Fruit fly (Drosophila melanogaster) whole organism, embryonic: ENCODE results near the gene Plap.

Experiments used
- Adf1 ChIP-seq: fragments of 200-800 bp; sonication (Bioruptor generic); IDR thresholded peaks from 2 replicates; pipeline ENCODE4 v1.3.6; 2022; ENCODE audit warnings: missing biosample characterization, missing genetic modification characterization
- Awh ChIP-seq: fragments of 200-800 bp; sonication (Bioruptor generic); IDR thresholded peaks from 2 replicates; pipeline ENCODE4, ENCODE4 v1.3.6; 2022; ENCODE audit warnings: missing biosample characterization, missing genetic modification characterization
- CG12071 ChIP-seq: fragments of 200-800 bp; sonication (Bioruptor generic); optimal IDR thresholded peaks from 3 replicates; lab custom pipeline; 2018; ENCODE audit warnings: missing biosample characterization, mild to moderate bottlenecking, missing genetic modification characterization
- CG12744 ChIP-seq: fragments of 200-800 bp; sonication (Bioruptor generic); optimal IDR thresholded peaks from 2 replicates; lab custom pipeline; 2016; ENCODE audit warnings: missing biosample characterization, missing genetic modification characterization
- CG13296 ChIP-seq: fragments of 200-800 bp; sonication (Bioruptor generic); optimal IDR thresholded peaks from 3 replicates; lab custom pipeline; 2018; ENCODE audit warnings: missing biosample characterization, mild to moderate bottlenecking, missing genetic modification characterization
- CG14050 ChIP-seq: fragments of 200-800 bp; sonication (Bioruptor generic); IDR thresholded peaks from 3 replicates; pipeline ENCODE4 v1.3.6; 2022; ENCODE audit warnings: missing biosample characterization, missing genetic modification characterization
- CG15269 ChIP-seq: fragments of 200-800 bp; sonication (Bioruptor generic); optimal IDR thresholded peaks from 2 replicates; lab custom pipeline; 2018; ENCODE audit warnings: missing biosample characterization, mild to moderate bottlenecking, missing genetic modification characterization, moderate library complexity
- CG2116 ChIP-seq: fragments of 200-800 bp; sonication (Bioruptor generic); optimal IDR thresholded peaks from 3 replicates; lab custom pipeline; 2018; ENCODE audit warnings: missing biosample characterization, mild to moderate bottlenecking, missing genetic modification characterization
- CG2889 ChIP-seq: fragments of 200-800 bp; sonication (Bioruptor generic); IDR thresholded peaks from 3 replicates; pipeline ENCODE4 v1.3.6; 2022; ENCODE audit warnings: missing biosample characterization, missing genetic modification characterization
- CG6765 ChIP-seq: fragments of 200-800 bp; sonication (Bioruptor generic); optimal IDR thresholded peaks from 3 replicates; lab custom pipeline; 2017; ENCODE audit warnings: missing biosample characterization, mild to moderate bottlenecking, missing genetic modification characterization
- CG7928 ChIP-seq: fragments of 200-800 bp; sonication (Bioruptor generic); optimal IDR thresholded peaks from 2 replicates; lab custom pipeline; 2017; ENCODE audit warnings: missing biosample characterization, mild to moderate bottlenecking, missing genetic modification characterization
- CG8944 ChIP-seq: fragments of 200-800 bp; sonication (Bioruptor generic); optimal IDR thresholded peaks from 3 replicates; lab custom pipeline; 2016; ENCODE audit warnings: missing biosample characterization, missing genetic modification characterization
- CG9437 ChIP-seq: fragments of 200-800 bp; sonication (Bioruptor generic); optimal IDR thresholded peaks from 2 replicates; lab custom pipeline; 2018; ENCODE audit warnings: missing biosample characterization, mild to moderate bottlenecking, missing genetic modification characterization
- CG9797 ChIP-seq: fragments of 200-800 bp; sonication (Bioruptor generic); optimal IDR thresholded peaks from 3 replicates; lab custom pipeline; 2018; ENCODE audit warnings: missing biosample characterization, mild to moderate bottlenecking, missing genetic modification characterization
- D19A ChIP-seq: fragments of 200-800 bp; optimal IDR thresholded peaks from 3 replicates; lab custom pipeline; 2019; ENCODE audit warnings: missing biosample characterization, mild to moderate bottlenecking, missing genetic modification characterization, moderate library complexity
- E2f1 ChIP-seq: fragments of 200-800 bp; sonication (Bioruptor generic); IDR thresholded peaks from 2 replicates; pipeline ENCODE4 v1.3.6; 2022; ENCODE audit warnings: missing biosample characterization, missing genetic modification characterization
- E2f2 ChIP-seq: fragments of 200-800 bp; sonication (Bioruptor generic); IDR thresholded peaks from 2 replicates; pipeline ENCODE4 v1.3.6; 2022; ENCODE audit warnings: missing biosample characterization, missing genetic modification characterization
- Fer3 ChIP-seq: fragments of 200-800 bp; sonication (Bioruptor generic); optimal IDR thresholded peaks from 2 replicates; lab custom pipeline; 2018; ENCODE audit warnings: missing biosample characterization, mild to moderate bottlenecking, missing genetic modification characterization, moderate library complexity
- HLH3B ChIP-seq: fragments of 200-800 bp; sonication (Bioruptor generic); IDR thresholded peaks from 2 replicates; pipeline ENCODE4 v1.3.6; 2022; ENCODE audit warnings: missing biosample characterization, missing genetic modification characterization
- HLH4C ChIP-seq: fragments of 200-800 bp; sonication (Bioruptor generic); IDR thresholded peaks from 3 replicates; pipeline ENCODE4 v1.3.6; 2022; ENCODE audit warnings: missing biosample characterization, missing genetic modification characterization; ENCODE audit not compliant: partially characterized antibody
- Lim3 ChIP-seq: fragments of 200-800 bp; sonication (Bioruptor generic); IDR thresholded peaks from 2 replicates; pipeline ENCODE4 v1.3.6; 2022; ENCODE audit warnings: missing biosample characterization, missing genetic modification characterization
- Myb ChIP-seq: fragments of 200-800 bp; sonication (Bioruptor generic); optimal IDR thresholded peaks from 2 replicates; lab custom pipeline; 2016; ENCODE audit warnings: missing biosample characterization, missing genetic modification characterization
- NfI ChIP-seq: fragments of 200-800 bp; sonication (Bioruptor generic); optimal IDR thresholded peaks from 3 replicates; lab custom pipeline; 2018; ENCODE audit warnings: missing biosample characterization, mild to moderate bottlenecking, missing genetic modification characterization, moderate library complexity
- Pdp1 ChIP-seq, 2 experiments: fragments of 200-800 bp; sonication (Bioruptor generic); optimal IDR thresholded peaks; 3 replicates each; lab custom pipeline; 2016; ENCODE audit warnings: missing biosample characterization in 2 of 2, missing genetic modification characterization in 2 of 2, mild to moderate bottlenecking in 1 of 2, moderate library complexity in 1 of 2
- Vsx1 ChIP-seq: fragments of 200-800 bp; sonication (Bioruptor generic); optimal IDR thresholded peaks from 2 replicates; lab custom pipeline; 2017; ENCODE audit warnings: missing biosample characterization, mild to moderate bottlenecking, missing genetic modification characterization, missing genetic modification reagents
- bsh ChIP-seq, 2 experiments: fragments of 200-800 bp; sonication (Bioruptor generic); optimal IDR thresholded peaks; 2 replicates each; lab custom pipeline; 2017 to 2018; ENCODE audit warnings: mild to moderate bottlenecking in 2 of 2, missing biosample characterization in 2 of 2, missing genetic modification characterization in 2 of 2, moderate library complexity in 1 of 2
- ci ChIP-seq: fragments of 200-800 bp; sonication (Bioruptor generic); IDR thresholded peaks from 3 replicates; pipeline ENCODE4 v1.3.6; 2022; ENCODE audit warnings: missing biosample characterization, missing genetic modification characterization
- corto ChIP-seq: fragments of 200-800 bp; sonication (Bioruptor generic); optimal IDR thresholded peaks from 2 replicates; lab custom pipeline; 2016; ENCODE audit warnings: missing biosample characterization, mild to moderate bottlenecking, missing genetic modification characterization, moderate library complexity
- cwo ChIP-seq: fragments of 200-800 bp; sonication (Bioruptor generic); optimal IDR thresholded peaks from 3 replicates; lab custom pipeline; 2017; ENCODE audit warnings: missing biosample characterization, missing genetic modification characterization, mild to moderate bottlenecking, moderate library complexity, missing genetic modification reagents
- dimm ChIP-seq: fragments of 200-800 bp; sonication (Bioruptor generic); IDR thresholded peaks from 2 replicates; pipeline ENCODE4 v1.3.6; 2022; ENCODE audit warnings: missing biosample characterization, missing genetic modification characterization
- dmrt11E ChIP-seq: fragments of 200-800 bp; sonication (Bioruptor generic); optimal IDR thresholded peaks from 3 replicates; lab custom pipeline; 2018; ENCODE audit warnings: missing biosample characterization, mild to moderate bottlenecking, missing genetic modification characterization, moderate library complexity
- dysf ChIP-seq: fragments of 200-800 bp; sonication (Bioruptor generic); IDR thresholded peaks from 3 replicates; pipeline ENCODE4 v1.3.6; 2022; ENCODE audit warnings: missing biosample characterization, missing genetic modification characterization
- fu2 ChIP-seq: fragments of 200-800 bp; sonication (Bioruptor generic); optimal IDR thresholded peaks from 2 replicates; lab custom pipeline; 2016; ENCODE audit warnings: missing biosample characterization, missing genetic modification characterization
- gcm ChIP-seq: fragments of 200-800 bp; sonication (Bioruptor generic); optimal IDR thresholded peaks from 2 replicates; lab custom pipeline; 2019; ENCODE audit warnings: missing biosample characterization, mild to moderate bottlenecking, missing genetic modification characterization, moderate library complexity
- grau ChIP-seq: fragments of 200-800 bp; optimal IDR thresholded peaks from 3 replicates; lab custom pipeline; 2019; ENCODE audit warnings: missing biosample characterization, mild to moderate bottlenecking, missing genetic modification characterization, moderate library complexity
- gsb-n ChIP-seq: fragments of 200-800 bp; sonication (Bioruptor generic); optimal IDR thresholded peaks from 3 replicates; lab custom pipeline; 2018; ENCODE audit warnings: missing biosample characterization, mild to moderate bottlenecking, missing genetic modification characterization
- gt ChIP-seq: fragments of 200-800 bp; sonication (Bioruptor generic); IDR thresholded peaks from 2 replicates; pipeline ENCODE4 v1.3.6; 2022; ENCODE audit warnings: missing biosample characterization, missing genetic modification characterization
- ham ChIP-seq: fragments of 200-800 bp; sonication (Bioruptor generic); IDR thresholded peaks from 2 replicates; pipeline ENCODE4 v1.3.6; 2022; ENCODE audit warnings: missing biosample characterization, missing genetic modification characterization
- kni ChIP-seq: fragments of 200-800 bp; sonication (Bioruptor generic); optimal IDR thresholded peaks from 3 replicates; lab custom pipeline; 2017; ENCODE audit warnings: mild to moderate bottlenecking, missing biosample characterization, missing genetic modification reagents, missing genetic modification characterization
- nerfin-2 ChIP-seq: fragments of 200-800 bp; sonication (Bioruptor generic); IDR thresholded peaks from 2 replicates; pipeline ENCODE4 v1.3.6; 2022; ENCODE audit warnings: missing biosample characterization, missing genetic modification characterization; ENCODE audit not compliant: partially characterized antibody
- onecut ChIP-seq: fragments of 200-800 bp; sonication (Bioruptor generic); IDR thresholded peaks from 2 replicates; pipeline ENCODE4 v1.3.6; 2022; ENCODE audit warnings: missing biosample characterization, missing genetic modification characterization
- otp ChIP-seq: fragments of 200-800 bp; sonication (Bioruptor generic); IDR thresholded peaks from 3 replicates; pipeline ENCODE4, ENCODE4 v1.3.6; 2022; ENCODE audit warnings: missing biosample characterization, missing genetic modification characterization
- run ChIP-seq: fragments of 200-800 bp; sonication (Bioruptor generic); optimal IDR thresholded peaks from 3 replicates; lab custom pipeline; 2018; ENCODE audit warnings: missing biosample characterization, mild to moderate bottlenecking, missing genetic modification characterization
- sd ChIP-seq: fragments of 200-800 bp; sonication (Bioruptor generic); optimal IDR thresholded peaks from 3 replicates; lab custom pipeline; 2018; ENCODE audit warnings: missing biosample characterization, mild to moderate bottlenecking, missing genetic modification characterization, moderate library complexity
- sim ChIP-seq: fragments of 200-800 bp; sonication (Bioruptor generic); IDR thresholded peaks from 2 replicates; pipeline ENCODE4 v1.3.6; 2022; ENCODE audit warnings: missing biosample characterization, missing genetic modification characterization
- sima ChIP-seq: fragments of 200-800 bp; sonication (Bioruptor generic); optimal IDR thresholded peaks from 2 replicates; lab custom pipeline; 2016; ENCODE audit warnings: missing biosample characterization, missing genetic modification characterization
- slou ChIP-seq: fragments of 200-800 bp; sonication (Bioruptor generic); optimal IDR thresholded peaks from 3 replicates; lab custom pipeline; 2016; ENCODE audit warnings: missing biosample characterization, missing genetic modification characterization
- sob ChIP-seq: fragments of 200-800 bp; sonication (Bioruptor generic); IDR thresholded peaks from 2 replicates; pipeline ENCODE4 v1.3.6; 2022; ENCODE audit warnings: missing biosample characterization, missing genetic modification characterization
- unpg ChIP-seq: fragments of 200-800 bp; sonication (Bioruptor generic); optimal IDR thresholded peaks from 3 replicates; lab custom pipeline; 2018; ENCODE audit warnings: missing biosample characterization, mild to moderate bottlenecking, missing genetic modification characterization, moderate library complexity
- vvl ChIP-seq: fragments of 200-800 bp; sonication (Bioruptor generic); IDR thresholded peaks from 2 replicates; pipeline ENCODE4 v1.3.6; 2022; ENCODE audit warnings: missing biosample characterization, missing genetic modification characterization
- yki ChIP-seq: fragments of >200 bp; optimal IDR thresholded peaks from 3 replicates; lab custom pipeline; 2018
- zfh1 ChIP-seq: fragments of 200-800 bp; sonication (Bioruptor generic); IDR thresholded peaks from 3 replicates; pipeline ENCODE4 v1.3.6; 2022; ENCODE audit warnings: missing biosample characterization, missing genetic modification characterization

Gene Plap

dm6 chr2L:1150554-1150953 lies 19.6 kb downstream of the Plap start, which contains the start of the genes Tfb4 and Vps29 (continued):
- TF ChIP-seq gcm (GFP tag; lab: Kevin White, UChicago) = peak; percentile 21
- TF ChIP-seq Awh (GFP tag; lab: Robert Waterston, UW) = no peak
- no peak for TF ChIP-seq Adf1 (GFP tag; lab: Robert Waterston, UW)
- TF ChIP-seq dysf (GFP tag; lab: Robert Waterston, UW) = peak; percentile 15; the same call in 1 of the 3 replicates
- TF ChIP-seq otp (GFP tag; lab: Robert Waterston, UW) = no peak
- TF ChIP-seq HLH3B (GFP tag; lab: Robert Waterston, UW) = no peak
- peak; percentile 76 for TF ChIP-seq E2f2 (GFP tag; lab: Robert Waterston, UW)
- peak; percentile 98 for TF ChIP-seq nerfin-2
- no peak for TF ChIP-seq E2f1 (GFP tag; lab: Robert Waterston, UW)
- TF ChIP-seq NfI = peak; percentile 51
- TF ChIP-seq unpg = no peak
- TF ChIP-seq cwo (GFP tag; lab: Kevin White, UChicago) = no peak
- TF ChIP-seq CG12071 (GFP tag; lab: Kevin White, UChicago) = no peak
- no peak for TF ChIP-seq CG13296
- TF ChIP-seq zfh1 (GFP tag; lab: Robert Waterston, UW) = peak; percentile 65; the same call in 2 of the 3 replicates
- no peak for TF ChIP-seq grau (tag; lab: Kevin White, UChicago)
- no peak for TF ChIP-seq yki (lab: Kevin White, UChicago)
- no peak for TF ChIP-seq corto
- no peak for TF ChIP-seq slou
- TF ChIP-seq Fer3 (tag; lab: Kevin White, UChicago) = no peak
- no peak for TF ChIP-seq Vsx1
- TF ChIP-seq CG14050 = no peak
- peak; percentile 58; the same call in 1 of the 2 replicates for TF ChIP-seq vvl
- TF ChIP-seq bsh (GFP tag; optimal IDR thresholded peaks at IDR 0.05; lab: Kevin White, UChicago) = peak in 1 of 2 experiments; percentile 28
- peak; percentile 70 for TF ChIP-seq sob (GFP tag; lab: Robert Waterston, UW)
- TF ChIP-seq sd (tag; lab: Kevin White, UChicago) = no peak
- TF ChIP-seq onecut (GFP tag; lab: Robert Waterston, UW) = no peak
- no peak for TF ChIP-seq sim (GFP tag; lab: Robert Waterston, UW)
- TF ChIP-seq CG9437 (GFP tag; lab: Kevin White, UChicago) = no peak
- peak; percentile 53 to 58 for TF ChIP-seq Pdp1 (GFP tag; optimal IDR thresholded peaks at IDR 0.05; lab: Kevin White, UChicago)
- no peak for TF ChIP-seq gsb-n (tag; lab: Kevin White, UChicago)
- TF ChIP-seq fu2 (GFP tag; lab: Kevin White, UChicago) = peak; percentile 49
- TF ChIP-seq kni = no peak
- TF ChIP-seq CG9797 (GFP tag; lab: Kevin White, UChicago) = peak; percentile 7
- peak; percentile 98 for TF ChIP-seq HLH4C
- TF ChIP-seq ci = peak; percentile 87
- TF ChIP-seq CG12744 = no peak
- TF ChIP-seq sima (GFP tag; lab: Kevin White, UChicago) = no peak
- TF ChIP-seq Myb (GFP tag; lab: Kevin White, UChicago) = peak; percentile 36
- no peak for TF ChIP-seq run
- TF ChIP-seq CG7928 (GFP tag; lab: Kevin White, UChicago) = no peak
- no peak for TF ChIP-seq CG15269 (tag; lab: Kevin White, UChicago)
- no peak for TF ChIP-seq dimm (GFP tag; lab: Robert Waterston, UW)
- TF ChIP-seq gt (GFP tag; lab: Robert Waterston, UW) = no peak
- TF ChIP-seq CG2116 = peak; percentile 69
- TF ChIP-seq Lim3 = no peak
- no peak for TF ChIP-seq CG8944 (GFP tag; lab: Kevin White, UChicago)
- TF ChIP-seq CG2889 = no peak
- peak; percentile 11 for TF ChIP-seq dmrt11E (tag; lab: Kevin White, UChicago)
- no peak for TF ChIP-seq D19A (tag; lab: Kevin White, UChicago)
- TF ChIP-seq CG6765 (GFP tag; lab: Kevin White, UChicago) = no peak
- no peak for TF ChIP-seq ham (GFP tag; lab: Robert Waterston, UW)
